Worm (Caenorhabditis elegans) whole organism, midembryonic: ENCODE data around the gene T09A12.8.

Experiments used
- T22C8.4 ChIP-seq: fragments of 200-800 bp; sonication (Bioruptor generic); IDR thresholded peaks from 2 replicates; pipeline ENCODE4 v1.3.6; 2022; ENCODE audit warnings: missing genetic modification characterization, missing compliant biosample characterization
- cog-1 ChIP-seq: sonication (generic microtip); optimal IDR thresholded peaks from 2 replicates; lab custom pipeline; 2016; ENCODE audit warnings: missing genetic modification characterization, missing compliant biosample characterization
- klf-2 ChIP-seq: fragments of 200-800 bp; sonication (Bioruptor generic); conservative IDR thresholded peaks from 2 replicates; pipeline ENCODE4 v1.3.6; 2022; ENCODE audit warnings: missing genetic modification reagents, missing genetic modification characterization, missing compliant biosample characterization
- med-1 ChIP-seq: sonication (generic microtip); optimal IDR thresholded peaks from 2 replicates; lab custom pipeline; 2017; ENCODE audit warnings: missing genetic modification characterization, mild to moderate bottlenecking, missing compliant biosample characterization, antibody characterized with exemption, missing genetic modification reagents; ENCODE audit not compliant: insufficient read depth
- ref-1 ChIP-seq: fragments of 200-800 bp; sonication (Bioruptor generic); conservative IDR thresholded peaks from 2 replicates; pipeline ENCODE4 v1.3.6; 2022; ENCODE audit warnings: missing genetic modification reagents, missing genetic modification characterization, missing compliant biosample characterization
- ztf-23 ChIP-seq: fragments of 200-800 bp; sonication (Bioruptor generic); IDR thresholded peaks from 2 replicates; pipeline ENCODE4 v1.3.6; 2022; ENCODE audit warnings: missing genetic modification reagents, missing genetic modification characterization, missing compliant biosample characterization
- ztf-29 ChIP-seq: fragments of 200-800 bp; sonication (Bioruptor generic); IDR thresholded peaks from 2 replicates; pipeline ENCODE4 v1.3.6; 2022; ENCODE audit warnings: missing genetic modification reagents, missing genetic modification characterization, missing compliant biosample characterization

- TF ChIP-seq T22C8.4 (GFP tag; lab: Robert Waterston, UW) (no peak), ref-1 (no peak), klf-2 (no peak), ztf-29 (GFP tag; lab: Robert Waterston, UW) (no peak), med-1 (GFP tag; lab: Kevin White, UChicago) (no peak), cog-1 (tag; lab: Kevin White, UChicago) (no peak), ztf-23 (GFP tag; lab: Robert Waterston, UW) (no peak)
These were observed 17.5 kb upstream of the T09A12.8 start, which contains the start of gene vit-6 for ce11 chrIV:8260848-8261638.
